Worm (Caenorhabditis elegans): ENCODE results near the gene ugt-17.

ugt-17 gene

DNA sequence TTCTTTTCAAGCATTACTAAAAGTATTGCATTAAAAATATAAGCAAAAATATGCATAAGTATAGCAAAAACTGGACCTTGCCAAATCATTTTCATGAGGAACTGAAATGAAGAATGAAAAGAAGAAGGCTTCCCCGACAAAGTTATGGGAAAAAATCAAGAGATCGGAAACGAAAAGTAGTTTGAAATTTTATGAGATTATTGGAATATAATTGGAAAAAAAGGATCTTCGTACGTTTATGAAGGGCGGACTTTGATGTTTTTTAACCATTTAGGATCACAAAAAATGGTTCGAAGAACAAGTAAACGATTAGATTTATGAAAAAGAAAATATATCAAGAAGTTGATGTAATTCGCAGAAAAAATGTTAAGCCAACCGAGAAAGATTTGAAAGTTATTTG lies 16.1 kb upstream of the ugt-17 start, which contains the start of gene srxa-18:
Gene srxa-18, minus strand, starts transcription at position 100 of the 400 bp plus-strand sequence.
- no peak for TF ChIP-seq unc-120 (tag; optimal IDR thresholded peaks at IDR 0.05; ENCODE audit: poor library complexity, severe bottlenecking)
- TF ChIP-seq cnd-1 (tag; optimal IDR thresholded peaks at IDR 0.05): no peak
- no peak for TF ChIP-seq ceh-83 (GFP tag; optimal IDR thresholded peaks at IDR 0.05)
- no peak for TF ChIP-seq ztf-11 (tag; optimal IDR thresholded peaks at IDR 0.05)
- no peak for TF ChIP-seq nhr-237 (tag; optimal IDR thresholded peaks at IDR 0.05)
- no peak for TF ChIP-seq ces-1 (GFP tag; optimal IDR thresholded peaks at IDR 0.05)
- TF ChIP-seq nhr-12 (tag; optimal IDR thresholded peaks at IDR 0.05): no peak
- TF ChIP-seq mls-2 (tag; optimal IDR thresholded peaks at IDR 0.05): no peak
- TF ChIP-seq flh-1 (GFP tag; optimal IDR thresholded peaks at IDR 0.05): no peak
- TF ChIP-seq bed-3 (GFP tag; optimal IDR thresholded peaks at IDR 0.05): no peak
- TF ChIP-seq unc-39 (tag; optimal IDR thresholded peaks at IDR 0.05): no peak

DNA sequence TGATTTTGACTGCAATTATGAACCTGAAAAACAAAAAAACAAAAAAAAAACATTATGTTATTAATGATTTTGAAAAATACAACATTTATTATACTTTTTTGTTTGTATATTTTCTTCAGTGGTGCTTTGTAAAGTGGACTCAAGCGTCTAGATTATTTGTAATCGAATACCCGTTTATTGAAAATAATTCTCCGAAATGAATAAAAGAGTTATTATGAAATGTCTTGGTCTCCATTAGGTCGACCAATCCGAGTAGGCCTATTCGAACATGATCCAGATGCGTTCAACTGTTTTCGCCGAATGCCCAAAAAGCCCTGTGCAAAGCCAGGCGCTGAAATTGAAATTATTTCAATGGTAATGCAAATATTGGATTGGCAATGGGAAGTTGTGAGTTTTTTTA lies 12.7 kb upstream of the ugt-17 start, which contains the start of gene C08B6.5:
Gene C08B6.5, plus strand, starts transcription at position 301 of the 400 bp plus-strand sequence.
- TF ChIP-seq unc-120 (tag; optimal IDR thresholded peaks at IDR 0.05; ENCODE audit: poor library complexity, severe bottlenecking) (no peak), ham-2 (GFP tag; optimal IDR thresholded peaks at IDR 0.05) (no peak), nhr-2 (tag; optimal IDR thresholded peaks at IDR 0.05) (no peak), flh-1 (GFP tag; optimal IDR thresholded peaks at IDR 0.05) (no peak), elt-1 (tag; optimal IDR thresholded peaks at IDR 0.05; ENCODE audit: borderline replicate concordance, insufficient read depth) (no peak), sem-2 (GFP tag; optimal IDR thresholded peaks at IDR 0.05) (no peak), mls-2 (tag; optimal IDR thresholded peaks at IDR 0.05) (no peak), ceh-39 (tag; optimal IDR thresholded peaks at IDR 0.05) (no peak), lsy-2 (tag; optimal IDR thresholded peaks at IDR 0.05) (no peak), unc-62 (GFP tag; optimal IDR thresholded peaks at IDR 0.05) (no peak), nhr-12 (tag; optimal IDR thresholded peaks at IDR 0.05) (no peak), lin-13 (tag; optimal IDR thresholded peaks at IDR 0.05) (no peak), lin-32 (GFP tag; optimal IDR thresholded peaks at IDR 0.05) (no peak)

DNA sequence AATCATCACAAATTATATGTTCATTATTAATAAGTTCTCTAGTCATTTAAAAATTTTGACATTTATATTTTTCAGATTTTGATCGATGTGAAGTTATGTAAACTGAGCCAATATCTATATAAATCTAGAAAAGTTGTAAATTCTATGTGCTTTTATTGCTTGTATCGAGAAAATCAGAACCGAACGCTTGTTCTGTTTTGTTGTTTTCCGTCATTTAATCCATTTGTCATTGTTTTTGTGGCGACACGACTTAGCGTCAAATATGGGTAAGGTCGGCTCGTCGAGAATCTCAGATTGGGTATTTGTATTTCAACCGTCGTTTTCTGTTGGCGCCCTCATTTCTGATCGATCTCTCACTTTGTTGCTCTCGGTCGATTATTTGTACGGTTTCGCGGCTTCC lies 9.6 kb upstream of the ugt-17 start, which contains the start of gene cht-5:
Gene cht-5, plus strand, starts transcription at position 301 of the 400 bp plus-strand sequence.
- no peak for TF ChIP-seq ceh-39 (tag; optimal IDR thresholded peaks at IDR 0.05)
- TF ChIP-seq hlh-1 (tag; optimal IDR thresholded peaks at IDR 0.05): no peak
- no peak for TF ChIP-seq ham-2 (GFP tag; optimal IDR thresholded peaks at IDR 0.05)
- TF ChIP-seq sem-2 (GFP tag; optimal IDR thresholded peaks at IDR 0.05): no peak
- no peak for TF ChIP-seq sptf-1 (tag; optimal IDR thresholded peaks at IDR 0.05)
- no peak for TF ChIP-seq M03D4.4 (tag; optimal IDR thresholded peaks at IDR 0.05)
- TF ChIP-seq lsy-2 (tag; optimal IDR thresholded peaks at IDR 0.05): no peak

DNA sequence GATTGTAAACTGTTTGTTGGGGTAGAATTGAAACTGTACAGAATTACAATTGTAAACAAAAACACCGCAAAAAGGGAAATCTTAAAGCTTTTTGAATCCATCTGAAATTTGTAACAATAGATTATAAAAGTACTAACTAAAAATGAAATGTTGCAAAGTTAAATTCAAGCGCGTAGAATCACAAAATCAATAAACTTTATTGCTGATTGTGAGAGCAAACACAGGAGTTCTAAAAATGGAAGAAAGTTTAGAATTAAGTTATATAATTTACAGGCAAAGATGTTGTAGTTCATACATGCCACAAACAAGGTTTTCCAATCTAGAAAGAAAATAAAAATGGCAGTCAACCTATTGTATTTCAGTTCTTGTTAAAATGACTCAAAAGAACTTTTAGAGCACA lies 7.4 kb upstream of the ugt-17 start, which contains the start of gene C08B6.3:
Gene C08B6.3, minus strand, starts transcription at position 101 of the 400 bp plus-strand sequence.
- TF ChIP-seq lin-32 (GFP tag; optimal IDR thresholded peaks at IDR 0.05) (no peak), pha-4 (tag; optimal IDR thresholded peaks at IDR 0.05) (no peak), cnd-1 (tag; optimal IDR thresholded peaks at IDR 0.05) (no peak), lsy-2 (tag; optimal IDR thresholded peaks at IDR 0.05) (no peak), ceh-43 (GFP tag; optimal IDR thresholded peaks at IDR 0.05) (no peak), nhr-76 (tag; optimal IDR thresholded peaks at IDR 0.05) (no peak), nhr-12 (tag; optimal IDR thresholded peaks at IDR 0.05) (no peak), M03D4.4 (tag; optimal IDR thresholded peaks at IDR 0.05) (no peak), ceh-83 (GFP tag; optimal IDR thresholded peaks at IDR 0.05) (no peak), elt-1 (tag; optimal IDR thresholded peaks at IDR 0.05; ENCODE audit: borderline replicate concordance, insufficient read depth) (no peak), tbx-8 (GFP tag; optimal IDR thresholded peaks at IDR 0.05) (no peak), drap-1 (GFP tag; optimal IDR thresholded peaks at IDR 0.05) (no peak), elt-3 (tag; optimal IDR thresholded peaks at IDR 0.05) (no peak), ztf-11 (tag; optimal IDR thresholded peaks at IDR 0.05) (no peak), nhr-237 (tag; optimal IDR thresholded peaks at IDR 0.05) (no peak), ham-2 (GFP tag; optimal IDR thresholded peaks at IDR 0.05) (no peak), sptf-1 (tag; optimal IDR thresholded peaks at IDR 0.05) (no peak), unc-120 (tag; optimal IDR thresholded peaks at IDR 0.05; ENCODE audit: poor library complexity, severe bottlenecking) (no peak)

DNA sequence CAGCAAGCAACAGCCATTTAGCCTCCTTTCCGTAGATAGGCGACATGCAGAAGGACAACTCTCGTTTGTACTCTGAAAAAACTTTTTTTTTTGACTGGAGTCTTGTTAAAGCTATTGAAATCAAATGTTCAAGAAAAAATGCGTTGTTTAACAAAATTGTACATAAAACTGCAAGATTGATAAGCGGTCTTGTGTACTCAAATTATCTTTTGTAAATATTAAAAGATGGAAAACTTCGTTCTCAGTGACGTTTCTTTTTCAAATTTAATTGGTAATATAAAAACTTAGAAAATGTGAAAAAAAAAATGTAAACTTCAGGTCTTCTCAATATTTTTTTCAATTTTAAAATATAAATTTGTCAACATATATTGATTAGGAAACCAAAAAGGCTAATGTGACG lies 6.4 kb upstream of the ugt-17 start:
- TF ChIP-seq unc-39 (tag; optimal IDR thresholded peaks at IDR 0.05) (no peak), lsy-2 (tag; optimal IDR thresholded peaks at IDR 0.05) (no peak), unc-62 (GFP tag; optimal IDR thresholded peaks at IDR 0.05) (no peak), snpc-4 (tag; optimal IDR thresholded peaks at IDR 0.05) (no peak), pha-4 (tag; optimal IDR thresholded peaks at IDR 0.05) (no peak), ceh-43 (GFP tag; optimal IDR thresholded peaks at IDR 0.05) (no peak), mls-2 (tag; optimal IDR thresholded peaks at IDR 0.05) (no peak), elt-3 (tag; optimal IDR thresholded peaks at IDR 0.05) (no peak), cnd-1 (tag; optimal IDR thresholded peaks at IDR 0.05) (no peak), nhr-12 (tag; optimal IDR thresholded peaks at IDR 0.05) (no peak), nhr-28 (tag; optimal IDR thresholded peaks at IDR 0.05) (no peak)
